Fruit fly (Drosophila melanogaster) whole organism, embryonic: ENCODE measurements around the gene CG11095.

Experiments
- CG10147 ChIP-seq: fragments of 200-800 bp; sonication (Bioruptor generic); optimal IDR thresholded peaks from 2 replicates; lab custom pipeline; 2019; ENCODE audit warnings: missing biosample characterization, mild to moderate bottlenecking, missing genetic modification characterization, moderate library complexity
- CG10209 ChIP-seq: fragments of 200-800 bp; sonication (Bioruptor generic); optimal IDR thresholded peaks from 3 replicates; lab custom pipeline; 2017; ENCODE audit warnings: missing biosample characterization, mild to moderate bottlenecking, missing genetic modification characterization, missing genetic modification reagents
- CG10274 ChIP-seq: fragments of 200-800 bp; sonication (Bioruptor generic); optimal IDR thresholded peaks from 3 replicates; lab custom pipeline; 2017; ENCODE audit warnings: missing biosample characterization, mild to moderate bottlenecking, missing genetic modification characterization
- CG10462 ChIP-seq: fragments of 200-800 bp; sonication (Bioruptor generic); optimal IDR thresholded peaks from 2 replicates; lab custom pipeline; 2016; ENCODE audit warnings: missing biosample characterization, missing genetic modification characterization
- CG1233 ChIP-seq: fragments of 200-800 bp; sonication (Bioruptor generic); optimal IDR thresholded peaks from 4 replicates; lab custom pipeline; 2018; ENCODE audit warnings: missing biosample characterization, mild to moderate bottlenecking, missing genetic modification characterization
- CG12391 ChIP-seq: fragments of 200-800 bp; sonication (Bioruptor generic); optimal IDR thresholded peaks from 3 replicates; lab custom pipeline; 2018; ENCODE audit warnings: missing biosample characterization, mild to moderate bottlenecking, missing genetic modification characterization, moderate library complexity
- CG13424 ChIP-seq: fragments of 200-800 bp; sonication (Bioruptor generic); optimal IDR thresholded peaks from 2 replicates; lab custom pipeline; 2019; ENCODE audit warnings: missing biosample characterization, mild to moderate bottlenecking, missing genetic modification characterization, moderate library complexity
- CG1647 ChIP-seq: fragments of 200-800 bp; sonication (Bioruptor generic); optimal IDR thresholded peaks from 3 replicates; lab custom pipeline; 2016; ENCODE audit warnings: missing biosample characterization, missing genetic modification characterization
- CG31441 ChIP-seq: fragments of 200-800 bp; sonication (Bioruptor generic); IDR thresholded peaks from 2 replicates; pipeline ENCODE4 v1.3.6; 2022; ENCODE audit warnings: missing biosample characterization, missing genetic modification characterization
- CG3163 ChIP-seq: fragments of 200-800 bp; sonication (Bioruptor generic); optimal IDR thresholded peaks from 3 replicates; lab custom pipeline; 2016; ENCODE audit warnings: missing biosample characterization, missing genetic modification characterization
- CG3407 ChIP-seq: fragments of 200-800 bp; sonication (Bioruptor generic); optimal IDR thresholded peaks from 2 replicates; lab custom pipeline; 2018; ENCODE audit warnings: missing biosample characterization, mild to moderate bottlenecking, missing genetic modification characterization
- CG3726 ChIP-seq: fragments of 200-800 bp; sonication (Bioruptor generic); IDR thresholded peaks from 3 replicates; pipeline ENCODE4, ENCODE4 v1.3.6; 2022; ENCODE audit warnings: missing biosample characterization, missing genetic modification characterization
- CG3847 ChIP-seq: fragments of 200-800 bp; sonication (Bioruptor generic); IDR thresholded peaks from 2 replicates; pipeline ENCODE4 v1.3.6; 2022; ENCODE audit warnings: missing biosample characterization, missing genetic modification characterization
- CG3995 ChIP-seq: fragments of 200-800 bp; sonication (Bioruptor generic); optimal IDR thresholded peaks from 3 replicates; lab custom pipeline; 2016; ENCODE audit warnings: missing biosample characterization, missing genetic modification characterization
- CG42726 ChIP-seq: fragments of 200-800 bp; sonication (Bioruptor generic); IDR thresholded peaks from 2 replicates; pipeline ENCODE4 v1.3.6; 2022; ENCODE audit warnings: missing biosample characterization, missing genetic modification characterization; ENCODE audit not compliant: partially characterized antibody
- CG4730 ChIP-seq: fragments of 200-800 bp; sonication (Bioruptor generic); IDR thresholded peaks from 2 replicates; pipeline ENCODE4 v1.3.6; 2022; ENCODE audit warnings: missing biosample characterization, missing genetic modification characterization
- CG8290 ChIP-seq, 3 experiments: fragments of 200-800 bp; sonication (Bioruptor generic); optimal IDR thresholded peaks; 2 replicates each; lab custom pipeline; 2016 to 2019; ENCODE audit warnings: missing biosample characterization in 3 of 3, missing genetic modification characterization in 3 of 3, mild to moderate bottlenecking in 2 of 3, moderate library complexity in 1 of 3
- CG9609 ChIP-seq: fragments of 200-800 bp; sonication (Bioruptor generic); optimal IDR thresholded peaks from 3 replicates; lab custom pipeline; 2016; ENCODE audit warnings: missing biosample characterization, missing genetic modification characterization
- CoRest ChIP-seq: fragments of 200-800 bp; sonication (Bioruptor generic); optimal IDR thresholded peaks from 3 replicates; lab custom pipeline; 2018; ENCODE audit warnings: missing biosample characterization, mild to moderate bottlenecking, missing genetic modification characterization, moderate library complexity
- Dip3 ChIP-seq: fragments of 200-800 bp; sonication (Bioruptor generic); optimal IDR thresholded peaks from 3 replicates; lab custom pipeline; 2016; ENCODE audit warnings: missing biosample characterization, missing genetic modification characterization
- Fer1 ChIP-seq: fragments of 200-800 bp; sonication (Bioruptor generic); optimal IDR thresholded peaks from 2 replicates; lab custom pipeline; 2017; ENCODE audit warnings: missing biosample characterization, mild to moderate bottlenecking, missing genetic modification characterization
- HLH4C ChIP-seq: fragments of 200-800 bp; sonication (Bioruptor generic); IDR thresholded peaks from 3 replicates; pipeline ENCODE4 v1.3.6; 2022; ENCODE audit warnings: missing biosample characterization, missing genetic modification characterization; ENCODE audit not compliant: partially characterized antibody
- HmgZ ChIP-seq: fragments of 200-800 bp; sonication (Bioruptor generic); optimal IDR thresholded peaks from 2 replicates; lab custom pipeline; 2018; ENCODE audit warnings: missing biosample characterization, mild to moderate bottlenecking, missing genetic modification characterization
- Nf-YC ChIP-seq: fragments of 200-800 bp; optimal IDR thresholded peaks from 3 replicates; lab custom pipeline; 2019; ENCODE audit warnings: missing biosample characterization, mild to moderate bottlenecking, missing genetic modification characterization, moderate library complexity
- Opbp ChIP-seq: fragments of 200-800 bp; sonication (Bioruptor generic); IDR thresholded peaks from 3 replicates; pipeline ENCODE4 v1.3.6; 2022; ENCODE audit warnings: missing biosample characterization, missing genetic modification characterization; ENCODE audit not compliant: partially characterized antibody
- PHDP ChIP-seq: fragments of 200-800 bp; sonication (Bioruptor generic); optimal IDR thresholded peaks from 3 replicates; lab custom pipeline; 2018; ENCODE audit warnings: missing biosample characterization, mild to moderate bottlenecking, missing genetic modification characterization, moderate library complexity
- Six4 ChIP-seq: fragments of 200-800 bp; sonication (Bioruptor generic); optimal IDR thresholded peaks from 2 replicates; lab custom pipeline; 2016; ENCODE audit warnings: missing biosample characterization, missing genetic modification characterization
- Sry-δ ChIP-seq: fragments of 200-800 bp; sonication (Bioruptor generic); optimal IDR thresholded peaks from 2 replicates; lab custom pipeline; 2016; ENCODE audit warnings: missing biosample characterization, missing genetic modification characterization
- bbx ChIP-seq: fragments of 200-800 bp; sonication (Bioruptor generic); IDR thresholded peaks from 2 replicates; pipeline ENCODE4 v1.3.6; 2022; ENCODE audit warnings: missing biosample characterization, missing genetic modification characterization; ENCODE audit not compliant: partially characterized antibody
- bowl ChIP-seq: fragments of 200-800 bp; sonication (Bioruptor generic); IDR thresholded peaks from 2 replicates; pipeline ENCODE4 v1.3.6; 2022; ENCODE audit warnings: missing biosample characterization, missing genetic modification characterization
- dysf ChIP-seq: fragments of 200-800 bp; sonication (Bioruptor generic); IDR thresholded peaks from 3 replicates; pipeline ENCODE4 v1.3.6; 2022; ENCODE audit warnings: missing biosample characterization, missing genetic modification characterization
- eve ChIP-seq, 2 experiments: fragments of >200 bp; optimal IDR thresholded peaks; 2 replicates each; lab custom pipeline; 2017; ENCODE audit warnings: missing biosample characterization in 2 of 2, missing genetic modification characterization in 2 of 2
- eyg ChIP-seq: fragments of 200-800 bp; sonication (Bioruptor generic); optimal IDR thresholded peaks from 3 replicates; lab custom pipeline; 2016; ENCODE audit warnings: missing biosample characterization, missing genetic modification characterization
- gcm ChIP-seq: fragments of 200-800 bp; sonication (Bioruptor generic); optimal IDR thresholded peaks from 2 replicates; lab custom pipeline; 2019; ENCODE audit warnings: missing biosample characterization, mild to moderate bottlenecking, missing genetic modification characterization, moderate library complexity
- hkb ChIP-seq, 2 experiments: fragments of 200-800 bp in 1 of 2; fragments of >200 bp in 1 of 2; sonication (Bioruptor generic) in 1 of 2; IDR thresholded peaks in 1 of 2; optimal IDR thresholded peaks in 1 of 2; 2 replicates each; pipeline versions ENCODE4 v1.3.6 to Lab custom; 2017 to 2022; ENCODE audit warnings: missing biosample characterization in 1 of 2, missing genetic modification characterization in 1 of 2
- insv ChIP-seq, 2 experiments: fragments of 200-800 bp; sonication (Bioruptor generic); optimal IDR thresholded peaks; 3 replicates each; lab custom pipeline; 2016 to 2018; ENCODE audit warnings: missing biosample characterization in 2 of 2, missing genetic modification characterization in 2 of 2
- peb ChIP-seq: fragments of 200-800 bp; sonication (Bioruptor generic); IDR thresholded peaks from 2 replicates; pipeline ENCODE4 v1.3.6; 2022; ENCODE audit warnings: missing biosample characterization, missing genetic modification characterization
- pnt ChIP-seq: fragments of 200-800 bp; sonication (Bioruptor generic); optimal IDR thresholded peaks from 3 replicates; lab custom pipeline; 2016; ENCODE audit warnings: missing biosample characterization, missing genetic modification characterization
- prd ChIP-seq, 3 experiments: fragments of >200 bp in 2 of 3; fragments of 200-800 bp in 1 of 3; sonication (Bioruptor generic) in 1 of 3; optimal IDR thresholded peaks in 2 of 3; IDR thresholded peaks in 1 of 3; 2 replicates in 2 of 3; 3 replicates in 1 of 3; pipeline versions ENCODE4 v1.3.6 to Lab custom; 2017 to 2022; ENCODE audit warnings: missing biosample characterization in 1 of 3, missing genetic modification characterization in 1 of 3
- run ChIP-seq: fragments of 200-800 bp; sonication (Bioruptor generic); optimal IDR thresholded peaks from 3 replicates; lab custom pipeline; 2018; ENCODE audit warnings: missing biosample characterization, mild to moderate bottlenecking, missing genetic modification characterization
- shn ChIP-seq: fragments of 200-800 bp; sonication (Bioruptor generic); optimal IDR thresholded peaks from 3 replicates; lab custom pipeline; 2016; ENCODE audit warnings: missing biosample characterization, missing genetic modification characterization
- slp2 ChIP-seq: fragments of 200-800 bp; sonication (Bioruptor generic); optimal IDR thresholded peaks from 2 replicates; lab custom pipeline; 2016; ENCODE audit warnings: missing biosample characterization, missing genetic modification characterization
- twi ChIP-seq: fragments of 200-800 bp; optimal IDR thresholded peaks from 2 replicates; lab custom pipeline; 2019; ENCODE audit warnings: missing biosample characterization, mild to moderate bottlenecking, missing genetic modification characterization, moderate library complexity
- vnd ChIP-seq: fragments of 200-800 bp; sonication (Bioruptor generic); IDR thresholded peaks from 3 replicates; pipeline ENCODE4 v1.3.6; 2022; ENCODE audit warnings: missing biosample characterization, missing genetic modification characterization; ENCODE audit not compliant: partially characterized antibody
- wek ChIP-seq: fragments of 200-800 bp; sonication (Bioruptor generic); optimal IDR thresholded peaks from 3 replicates; lab custom pipeline; 2018; ENCODE audit warnings: missing biosample characterization, mild to moderate bottlenecking, missing genetic modification characterization, moderate library complexity
- zen ChIP-seq: fragments of 200-800 bp; sonication (Bioruptor generic); optimal IDR thresholded peaks from 3 replicates; lab custom pipeline; 2018; ENCODE audit warnings: missing biosample characterization, mild to moderate bottlenecking, missing genetic modification characterization, moderate library complexity

Gene CG11095

DNA sequence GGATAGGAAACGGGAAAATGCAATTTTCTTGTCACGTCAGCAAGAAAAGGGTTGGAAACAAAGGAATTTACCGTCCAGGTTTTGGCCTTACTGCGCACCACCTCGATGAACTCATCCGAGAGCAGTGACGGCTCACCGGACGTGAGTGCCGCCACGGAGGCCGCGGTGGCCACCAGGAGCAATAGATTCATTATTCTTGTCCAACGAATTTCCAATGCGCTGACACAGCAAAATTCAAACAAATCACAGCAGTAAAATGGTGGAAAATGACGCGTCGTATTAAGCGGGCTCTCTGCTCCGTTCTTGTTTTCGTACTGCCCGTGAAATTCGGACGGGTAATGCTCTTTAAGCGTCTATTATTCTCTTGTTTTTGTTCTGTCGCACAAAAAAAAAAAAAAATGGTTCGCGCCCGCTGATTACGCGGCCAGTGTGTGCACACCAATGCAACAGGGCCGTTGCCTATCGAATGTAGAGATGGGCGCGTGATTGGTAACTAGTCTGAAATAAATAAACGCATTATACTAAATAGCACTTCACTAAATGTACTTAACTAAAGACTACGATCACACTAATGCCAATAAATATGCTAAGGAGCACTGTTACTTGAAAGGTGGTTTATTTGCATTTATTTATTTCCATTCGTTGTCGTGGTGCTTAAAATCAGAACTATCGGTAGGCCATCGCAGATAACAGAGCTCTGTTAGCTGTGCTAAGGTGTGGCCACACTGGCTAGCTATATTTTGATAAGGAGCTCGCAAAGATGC, 29.6 kb upstream of the CG11095 start, which contains the start of the genes CtsB and amrt (continued):
- TF ChIP-seq zen (tag; lab: Kevin White, UChicago) = peak; percentile 40
- TF ChIP-seq CG3163 = peak; percentile 88
- peak; percentile 72 for TF ChIP-seq bbx
- TF ChIP-seq Fer1 = peak; percentile 60
- TF ChIP-seq Nf-YC (tag; lab: Kevin White, UChicago) = peak; percentile 52
- TF ChIP-seq HmgZ (tag; lab: Kevin White, UChicago) = peak; percentile 46
- no peak for TF ChIP-seq prd (optimal IDR thresholded peaks at IDR 0.05; lab: Kevin White, UChicago)
- TF ChIP-seq prd (GFP tag; IDR thresholded peaks at IDR 0.05; lab: Robert Waterston, UW) = peak; percentile 52; the same call in 1 of the 3 replicates
- TF ChIP-seq eyg = peak; percentile 54
- TF ChIP-seq slp2 (GFP tag; lab: Kevin White, UChicago) = peak; percentile 16
- peak; percentile 21 for TF ChIP-seq CG10147 (GFP tag; lab: Kevin White, UChicago)
- no peak for TF ChIP-seq CG10462 (GFP tag; lab: Kevin White, UChicago)
- peak; percentile 56 for TF ChIP-seq CG12391
- TF ChIP-seq run (tag; lab: Kevin White, UChicago) = no peak
- peak in 1 of 2 experiments; percentile 34 for TF ChIP-seq insv (GFP tag; optimal IDR thresholded peaks at IDR 0.05; lab: Kevin White, UChicago)
- TF ChIP-seq eve (GFP tag; optimal IDR thresholded peaks at IDR 0.05; lab: Kevin White, UChicago) = peak in 1 of 2 experiments; percentile 11
- peak; percentile 24 for TF ChIP-seq PHDP
- TF ChIP-seq CG4730 = 0 out of 2 replicates have a peak, but pooled peaks have one; percentile 9
- peak; percentile 59 for TF ChIP-seq CG13424 (tag; lab: Kevin White, UChicago)
- no peak for TF ChIP-seq wek (GFP tag; lab: Kevin White, UChicago)
- TF ChIP-seq twi (tag; lab: Kevin White, UChicago) = peak; percentile 34
- peak; percentile 76 for TF ChIP-seq HLH4C (GFP tag; lab: Robert Waterston, UW)
- no peak for TF ChIP-seq CG10274 (GFP tag; lab: Kevin White, UChicago)
- peak; percentile 65 for TF ChIP-seq CoRest (tag; lab: Kevin White, UChicago)
- peak; percentile 46 for TF ChIP-seq shn (GFP tag; lab: Kevin White, UChicago)
- peak; percentile 93 for TF ChIP-seq Sry-δ (GFP tag; lab: Kevin White, UChicago)
- peak; percentile 60 for TF ChIP-seq CG3847 (GFP tag; lab: Robert Waterston, UW)
- TF ChIP-seq gcm (GFP tag; lab: Kevin White, UChicago) = peak; percentile 41
- peak; percentile 33; the same call in 1 of the 2 replicates for TF ChIP-seq CG31441 (GFP tag; lab: Robert Waterston, UW)
- TF ChIP-seq CG8290 (GFP tag; optimal IDR thresholded peaks at IDR 0.05; lab: Kevin White, UChicago) = peak; percentile 57
- TF ChIP-seq CG8290 (tag; optimal IDR thresholded peaks at IDR 0.05; lab: Kevin White, UChicago) = peak in 1 of 2 experiments; percentile 19
- peak; percentile 85 for TF ChIP-seq vnd (GFP tag; lab: Robert Waterston, UW)
- peak; percentile 20 for TF ChIP-seq CG1647
- TF ChIP-seq pnt (GFP tag; lab: Kevin White, UChicago) = peak; percentile 48
- TF ChIP-seq CG3407 (GFP tag; lab: Kevin White, UChicago) = no peak
- peak; percentile 18 for TF ChIP-seq CG9609 (GFP tag; lab: Kevin White, UChicago)
- TF ChIP-seq hkb (optimal IDR thresholded peaks at IDR 0.05; lab: Kevin White, UChicago) = peak; percentile 86
- TF ChIP-seq hkb (GFP tag; IDR thresholded peaks at IDR 0.05; lab: Robert Waterston, UW) = no peak
- peak; percentile 43 for TF ChIP-seq CG3995
- TF ChIP-seq CG10209 (GFP tag; lab: Kevin White, UChicago) = peak; percentile 48
- TF ChIP-seq dysf (GFP tag; lab: Robert Waterston, UW) = peak; percentile 62; the same call in 2 of the 3 replicates
- peak; percentile 52; the same call in 1 of the 3 replicates for TF ChIP-seq Opbp (GFP tag; lab: Robert Waterston, UW)
- TF ChIP-seq CG42726 (GFP tag; lab: Robert Waterston, UW) = 0 out of 2 replicates have a peak, but pooled peaks have one; percentile 29
- peak; percentile 38 for TF ChIP-seq Dip3 (GFP tag; lab: Kevin White, UChicago)
- no peak for TF ChIP-seq bowl (GFP tag; lab: Robert Waterston, UW)
- peak; percentile 37 for TF ChIP-seq CG1233 (GFP tag; lab: Kevin White, UChicago)
- TF ChIP-seq Six4 (GFP tag; lab: Kevin White, UChicago) = no peak
- no peak for TF ChIP-seq CG3726
- TF ChIP-seq peb (GFP tag; lab: Robert Waterston, UW) = no peak
